Fruit fly (Drosophila melanogaster): Measurements from ENCODE around the gene CG5382.

DNA sequence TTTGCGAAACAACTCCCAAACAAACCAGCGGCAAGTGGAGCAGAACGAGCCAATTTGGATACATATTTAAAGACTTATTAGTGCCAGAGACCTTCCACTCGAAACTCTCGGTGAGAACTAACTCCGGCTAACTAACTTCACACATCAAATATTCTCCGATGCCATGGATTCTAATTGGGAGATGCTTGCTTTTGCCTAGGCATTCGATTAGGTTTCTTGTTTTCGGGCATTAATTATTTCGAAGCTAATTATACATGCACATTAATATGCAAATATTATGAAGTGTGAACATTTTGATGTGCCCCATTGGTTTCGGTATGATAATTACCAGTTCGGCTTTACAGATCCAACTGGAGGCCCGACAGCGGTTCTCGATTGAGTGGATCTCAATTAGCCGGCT lies 23.6 kb downstream of the CG5382 start, which contains the start of gene CG5386:
- TF ChIP-seq psq (optimal IDR thresholded peaks at IDR 0.05): no peak
- no peak for TF ChIP-seq pan (optimal IDR thresholded peaks at IDR 0.05)
- TF ChIP-seq usp (GFP tag; optimal IDR thresholded peaks at IDR 0.05): no peak
- no peak for TF ChIP-seq EcR (GFP tag; optimal IDR thresholded peaks at IDR 0.05)
- TF ChIP-seq CG8478 (optimal IDR thresholded peaks at IDR 0.05): no peak
